Fruit fly (Drosophila melanogaster) whole organism, pupa: Measurements from ENCODE around the gene Cpr100A.

Experiments used
- CG10348 ChIP-seq: fragments of 200-800 bp; sonication (Bioruptor generic); IDR thresholded peaks from 2 replicates; pipeline ENCODE4 v1.3.6; 2022; ENCODE audit warnings: missing biosample characterization, missing genetic modification characterization
- CG12605 ChIP-seq: fragments of 200-800 bp; sonication (Bioruptor generic); IDR thresholded peaks from 2 replicates; pipeline ENCODE4 v1.3.6; 2022; ENCODE audit warnings: missing biosample characterization, missing genetic modification characterization
- CG13204 ChIP-seq: fragments of 200-800 bp; sonication (Bioruptor generic); optimal IDR thresholded peaks from 2 replicates; lab custom pipeline; 2018; ENCODE audit warnings: missing biosample characterization, mild to moderate bottlenecking, missing genetic modification characterization, moderate library complexity
- CG14655 ChIP-seq: fragments of 200-800 bp; sonication (Bioruptor generic); optimal IDR thresholded peaks from 3 replicates; lab custom pipeline; 2017; ENCODE audit warnings: mild to moderate bottlenecking, missing biosample characterization, missing genetic modification reagents, missing genetic modification characterization
- CG15710 ChIP-seq: fragments of 200-800 bp; sonication (Bioruptor generic); optimal IDR thresholded peaks from 2 replicates; lab custom pipeline; 2018; ENCODE audit warnings: missing biosample characterization, mild to moderate bottlenecking, missing genetic modification characterization, moderate library complexity
- CG17806 ChIP-seq: fragments of 200-800 bp; sonication (Bioruptor generic); optimal IDR thresholded peaks from 2 replicates; lab custom pipeline; 2018; ENCODE audit warnings: missing biosample characterization, mild to moderate bottlenecking, missing genetic modification characterization, moderate library complexity
- CG32121 ChIP-seq: fragments of 200-800 bp; sonication (Bioruptor generic); IDR thresholded peaks from 2 replicates; pipeline ENCODE4 v1.3.6; 2022; ENCODE audit warnings: missing biosample characterization, missing genetic modification characterization
- CG34367 ChIP-seq: fragments of 200-800 bp; sonication (Bioruptor generic); optimal IDR thresholded peaks from 2 replicates; lab custom pipeline; 2018; ENCODE audit warnings: missing biosample characterization, mild to moderate bottlenecking, missing genetic modification characterization
- CG4496 ChIP-seq: fragments of 200-800 bp; sonication (Bioruptor generic); IDR thresholded peaks from 3 replicates; pipeline ENCODE4 v1.3.6; 2022; ENCODE audit warnings: missing biosample characterization, missing genetic modification characterization
- CG8159 ChIP-seq: fragments of 200-800 bp; sonication (Bioruptor generic); optimal IDR thresholded peaks from 3 replicates; lab custom pipeline; 2018; ENCODE audit warnings: missing biosample characterization, mild to moderate bottlenecking, missing genetic modification characterization, moderate library complexity
- CG8301 ChIP-seq: fragments of 200-800 bp; sonication (Bioruptor generic); optimal IDR thresholded peaks from 2 replicates; lab custom pipeline; 2018; ENCODE audit warnings: missing biosample characterization, mild to moderate bottlenecking, missing genetic modification characterization
- CG9948 ChIP-seq: fragments of 200-800 bp; sonication (Bioruptor generic); optimal IDR thresholded peaks from 2 replicates; lab custom pipeline; 2018; ENCODE audit warnings: missing biosample characterization, mild to moderate bottlenecking, missing genetic modification characterization, moderate library complexity
- D1 ChIP-seq: fragments of 200-800 bp; sonication (Bioruptor generic); optimal IDR thresholded peaks from 2 replicates; lab custom pipeline; 2018; ENCODE audit warnings: missing biosample characterization, mild to moderate bottlenecking, missing genetic modification characterization, moderate library complexity
- EcR ChIP-seq: fragments of 200-800 bp; sonication (Bioruptor generic); optimal IDR thresholded peaks from 3 replicates; lab custom pipeline; 2019; ENCODE audit warnings: missing biosample characterization, missing genetic modification characterization, mild to moderate bottlenecking, moderate library complexity, missing genetic modification reagents
- Ets98B ChIP-seq: fragments of 200-800 bp; sonication (Bioruptor generic); IDR thresholded peaks from 2 replicates; pipeline ENCODE4 v1.3.6; 2022; ENCODE audit warnings: missing biosample characterization, missing genetic modification characterization
- Pif1A ChIP-seq: fragments of 200-800 bp; sonication (Bioruptor generic); optimal IDR thresholded peaks from 3 replicates; lab custom pipeline; 2016; ENCODE audit warnings: missing biosample characterization, missing genetic modification characterization
- Pif1B ChIP-seq: fragments of 200-800 bp; sonication (Bioruptor generic); optimal IDR thresholded peaks from 3 replicates; lab custom pipeline; 2016; ENCODE audit warnings: missing biosample characterization, missing genetic modification characterization
- Snoo ChIP-seq: fragments of 200-800 bp; sonication (Bioruptor generic); optimal IDR thresholded peaks from 3 replicates; lab custom pipeline; 2017; ENCODE audit warnings: missing biosample characterization, mild to moderate bottlenecking, missing genetic modification characterization, inconsistent platforms
- fd96Ca ChIP-seq: fragments of 200-800 bp; sonication (Bioruptor generic); IDR thresholded peaks from 3 replicates; pipeline ENCODE4 v1.3.6; 2022; ENCODE audit warnings: missing biosample characterization, missing genetic modification characterization
- gl ChIP-seq: fragments of 200-800 bp; sonication (Bioruptor generic); optimal IDR thresholded peaks from 2 replicates; lab custom pipeline; 2018; ENCODE audit warnings: missing biosample characterization, mild to moderate bottlenecking, missing genetic modification characterization
- rn ChIP-seq: fragments of 200-800 bp; sonication (Bioruptor generic); IDR thresholded peaks from 2 replicates; pipeline ENCODE4 v1.3.6; 2022; ENCODE audit warnings: missing biosample characterization, missing genetic modification characterization

Gene Cpr100A

dm6 chr3R:30887711-30888549, 20.6 kb downstream of the Cpr100A start:
- TF ChIP-seq D1 (no peak), CG34367 (tag; lab: Kevin White, UChicago) (peak; percentile 70), CG13204 (GFP tag; lab: Kevin White, UChicago) (no peak), Pif1A (peak; percentile 77), CG14655 (GFP tag; lab: Kevin White, UChicago) (peak; percentile 77), CG32121 (GFP tag; lab: Robert Waterston, UW) (peak; percentile 84), EcR (GFP tag; lab: Kevin White, UChicago) (no peak), Pif1B (peak; percentile 79), CG17806 (peak; percentile 71), CG15710 (peak; percentile 78), fd96Ca (GFP tag; lab: Robert Waterston, UW) (peak; percentile 92), gl (tag; lab: Kevin White, UChicago) (peak; percentile 44), CG8159 (tag; lab: Kevin White, UChicago) (peak; percentile 67), Snoo (tag; lab: Kevin White, UChicago) (peak; percentile 83), CG4496 (GFP tag; lab: Robert Waterston, UW) (peak; percentile 93), Ets98B (GFP tag; lab: Robert Waterston, UW) (peak; percentile 90), CG8301 (tag; lab: Kevin White, UChicago) (peak; percentile 71), CG12605 (GFP tag; lab: Robert Waterston, UW) (peak; percentile 53; the same call in 1 of the 2 replicates), CG10348 (GFP tag; lab: Robert Waterston, UW) (peak; percentile 41; the same call in 1 of the 2 replicates), rn (GFP tag; lab: Robert Waterston, UW) (peak; percentile 62), CG9948 (tag; lab: Kevin White, UChicago) (peak; percentile 64)

- no peak for TF ChIP-seq EcR (GFP tag; lab: Kevin White, UChicago)
- no peak for TF ChIP-seq CG17806
- no peak for TF ChIP-seq Pif1B
- TF ChIP-seq rn (GFP tag; lab: Robert Waterston, UW), result no peak
- TF ChIP-seq CG15710, result no peak
- TF ChIP-seq fd96Ca (GFP tag; lab: Robert Waterston, UW), result no peak
- TF ChIP-seq D1, result no peak
- no peak for TF ChIP-seq CG32121 (GFP tag; lab: Robert Waterston, UW)
- TF ChIP-seq CG9948 (tag; lab: Kevin White, UChicago), result no peak
Observed at dm6 chr3R:30888550-30889259, 21.4 kb downstream of the Cpr100A start, which contains the start of gene Sap-r. Gene Sap-r, minus strand, starts transcription at chr3R:30889062.

- TF ChIP-seq CG12605 (GFP tag; lab: Robert Waterston, UW), result no peak
- TF ChIP-seq Pif1B, result no peak
- TF ChIP-seq CG34367 (tag; lab: Kevin White, UChicago), result no peak
- TF ChIP-seq Snoo (tag; lab: Kevin White, UChicago), result no peak
- TF ChIP-seq CG15710, result no peak
- peak; percentile 87 for TF ChIP-seq CG4496 (GFP tag; lab: Robert Waterston, UW)
- TF ChIP-seq CG32121 (GFP tag; lab: Robert Waterston, UW), result peak; percentile 49; the same call in 1 of the 2 replicates
- peak; percentile 21 for TF ChIP-seq CG17806
- TF ChIP-seq Pif1A, result peak; percentile 36
- no peak for TF ChIP-seq CG9948 (tag; lab: Kevin White, UChicago)
- TF ChIP-seq fd96Ca (GFP tag; lab: Robert Waterston, UW), result peak; percentile 84
- no peak for TF ChIP-seq CG8159 (tag; lab: Kevin White, UChicago)
- peak; percentile 65 for TF ChIP-seq Ets98B (GFP tag; lab: Robert Waterston, UW)
- TF ChIP-seq CG13204 (GFP tag; lab: Kevin White, UChicago), result no peak
- TF ChIP-seq CG10348 (GFP tag; lab: Robert Waterston, UW), result peak; percentile 39; the same call in 1 of the 2 replicates
- TF ChIP-seq D1, result no peak
- no peak for TF ChIP-seq EcR (GFP tag; lab: Kevin White, UChicago)
- TF ChIP-seq rn (GFP tag; lab: Robert Waterston, UW), result no peak
- TF ChIP-seq gl (tag; lab: Kevin White, UChicago), result no peak
- peak; percentile 63 for TF ChIP-seq CG8301 (tag; lab: Kevin White, UChicago)
- peak; percentile 55 for TF ChIP-seq CG14655 (GFP tag; lab: Kevin White, UChicago)
Observed at dm6 chr3R:30890045-30890444, 22.7 kb downstream of the Cpr100A start.

dm6 chr3R:30893738-30894137, 26.4 kb downstream of the Cpr100A start, which contains the start of gene Cyp4c3:
Gene Cyp4c3, plus strand, starts transcription at chr3R:30894038.
- TF ChIP-seq CG10348 (GFP tag; lab: Robert Waterston, UW), result no peak
- TF ChIP-seq fd96Ca (GFP tag; lab: Robert Waterston, UW), result no peak
- TF ChIP-seq EcR (GFP tag; lab: Kevin White, UChicago), result no peak
- no peak for TF ChIP-seq CG9948 (tag; lab: Kevin White, UChicago)
- no peak for TF ChIP-seq gl (tag; lab: Kevin White, UChicago)
- TF ChIP-seq CG8301 (tag; lab: Kevin White, UChicago), result no peak
- no peak for TF ChIP-seq CG12605 (GFP tag; lab: Robert Waterston, UW)
- TF ChIP-seq CG34367 (tag; lab: Kevin White, UChicago), result no peak
- TF ChIP-seq rn (GFP tag; lab: Robert Waterston, UW), result no peak
- TF ChIP-seq CG17806, result no peak
- no peak for TF ChIP-seq CG15710
- TF ChIP-seq CG8159 (tag; lab: Kevin White, UChicago), result no peak
- no peak for TF ChIP-seq CG32121 (GFP tag; lab: Robert Waterston, UW)
- no peak for TF ChIP-seq D1
